Worm (Caenorhabditis elegans) whole organism, L4 larva: Measurements from ENCODE around the gene cgp-1.

ENCODE experiments used
- D1046.2 ChIP-seq: fragments of 200-800 bp; sonication (Bioruptor generic); IDR thresholded peaks from 2 replicates; pipeline ENCODE4 v1.3.6; 2022; ENCODE audit warnings: missing genetic modification characterization, missing compliant biosample characterization
- F49E8.2 ChIP-seq: sonication (generic microtip); optimal IDR thresholded peaks from 2 replicates; lab custom pipeline; 2016; ENCODE audit warnings: missing compliant biosample characterization, mild to moderate bottlenecking, missing genetic modification characterization, borderline replicate concordance
- T20F7.1 ChIP-seq: fragments of 200-800 bp; sonication (Bioruptor generic); optimal IDR thresholded peaks from 2 replicates; lab custom pipeline; 2018; ENCODE audit warnings: mild to moderate bottlenecking, missing genetic modification characterization, missing compliant biosample characterization
- Y5F2A.4 ChIP-seq: fragments of 200-800 bp; sonication (Bioruptor generic); optimal IDR thresholded peaks from 2 replicates; lab custom pipeline; 2018; ENCODE audit warnings: mild to moderate bottlenecking, missing genetic modification characterization, missing compliant biosample characterization
- Y75B8A.6 ChIP-seq: fragments of 200-800 bp; sonication (Bioruptor generic); IDR thresholded peaks from 2 replicates; pipeline ENCODE4 v1.3.6; 2022; ENCODE audit warnings: missing genetic modification reagents, missing genetic modification characterization, missing compliant biosample characterization
- ZK546.5 ChIP-seq, 2 experiments: sonication (generic microtip); optimal IDR thresholded peaks; 2 replicates each; lab custom pipeline; 2017; ENCODE audit warnings: missing biosample characterization in 2 of 2, missing genetic modification characterization in 2 of 2
- aly-2 ChIP-seq: sonication (generic microtip); optimal IDR thresholded peaks from 2 replicates; lab custom pipeline; 2018; ENCODE audit warnings: missing biosample characterization, missing genetic modification characterization
- ama-1 ChIP-seq: fragments of 150-350 bp; optimal IDR thresholded peaks from 2 replicates; lab custom pipeline; 2014; ENCODE audit warnings: inconsistent platforms, mixed read lengths
- attf-4 ChIP-seq: sonication (generic microtip); optimal IDR thresholded peaks from 3 replicates; lab custom pipeline; 2017; ENCODE audit warnings: missing biosample characterization, missing genetic modification characterization
- ceh-20 ChIP-seq: fragments of 200-800 bp; sonication (Bioruptor generic); IDR thresholded peaks from 2 replicates; pipeline ENCODE4 v1.3.6; 2022; ENCODE audit warnings: missing genetic modification reagents, missing genetic modification characterization, missing compliant biosample characterization
- ceh-28 ChIP-seq: fragments of 150-350 bp; optimal IDR thresholded peaks from 2 replicates; lab custom pipeline; 2014; ENCODE audit warnings: missing biosample characterization, missing genetic modification reagents, missing genetic modification characterization
- ceh-32 ChIP-seq: sonication (generic microtip); optimal IDR thresholded peaks from 2 replicates; lab custom pipeline; 2016; ENCODE audit warnings: mild to moderate bottlenecking, missing genetic modification characterization, missing compliant biosample characterization; ENCODE audit not compliant: poor library complexity
- ces-1 ChIP-seq: fragments of 150-350 bp; sonication (generic microtip); optimal IDR thresholded peaks from 4 replicates; lab custom pipeline; 2014; ENCODE audit warnings: missing biosample characterization, missing genetic modification reagents, missing genetic modification characterization
- cey-2 ChIP-seq: sonication (generic microtip); optimal IDR thresholded peaks from 3 replicates; lab custom pipeline; 2017; ENCODE audit warnings: missing genetic modification characterization, mild to moderate bottlenecking, missing compliant biosample characterization, antibody characterized with exemption, borderline replicate concordance; ENCODE audit not compliant: insufficient read depth
- ctbp-1 ChIP-seq: fragments of 200-800 bp; sonication (Bioruptor generic); IDR thresholded peaks from 2 replicates; pipeline ENCODE4 v1.3.6; 2022; ENCODE audit warnings: missing genetic modification reagents, missing genetic modification characterization, missing compliant biosample characterization
- daf-16 ChIP-seq, 3 experiments: sonication (generic microtip); optimal IDR thresholded peaks; 2 replicates each; lab custom pipeline; 2016 to 2017; ENCODE audit warnings: missing genetic modification characterization in 3 of 3, missing genetic modification reagents in 3 of 3, mild to moderate bottlenecking in 2 of 3, missing compliant biosample characterization in 2 of 3, missing biosample characterization in 1 of 3, moderate library complexity in 1 of 3
- dmd-6 ChIP-seq: fragments of 200-800 bp; sonication (Bioruptor generic); IDR thresholded peaks from 2 replicates; pipeline ENCODE4 v1.3.6; 2022; ENCODE audit warnings: missing genetic modification reagents, missing genetic modification characterization, missing compliant biosample characterization
- duxl-1 ChIP-seq: sonication (generic microtip); optimal IDR thresholded peaks from 2 replicates; lab custom pipeline; 2016; ENCODE audit warnings: mild to moderate bottlenecking, missing genetic modification characterization, moderate library complexity, missing compliant biosample characterization; ENCODE audit not compliant: poor library complexity
- dve-1 ChIP-seq: sonication (generic microtip); optimal IDR thresholded peaks from 2 replicates; lab custom pipeline; 2017; ENCODE audit warnings: antibody characterized with exemption, mild to moderate bottlenecking, missing genetic modification characterization, missing compliant biosample characterization; ENCODE audit not compliant: insufficient read depth
- egl-27 ChIP-seq: sonication (generic microtip); optimal IDR thresholded peaks from 3 replicates; lab custom pipeline; 2017; ENCODE audit warnings: missing biosample characterization, missing genetic modification reagents, missing genetic modification characterization
- hif-1 ChIP-seq, 2 experiments: sonication (generic microtip); optimal IDR thresholded peaks; 2 replicates each; lab custom pipeline; 2016 to 2017; ENCODE audit warnings: missing compliant biosample characterization in 2 of 2, missing genetic modification characterization in 2 of 2, missing genetic modification reagents in 2 of 2, missing genotype in 2 of 2, mild to moderate bottlenecking in 1 of 2
- hlh-11 ChIP-seq: fragments of 200-800 bp; sonication (Bioruptor generic); optimal IDR thresholded peaks from 2 replicates; lab custom pipeline; 2018; ENCODE audit warnings: mild to moderate bottlenecking, missing genetic modification characterization, missing compliant biosample characterization
- lin-38 ChIP-seq: fragments of 200-800 bp; sonication (Bioruptor generic); IDR thresholded peaks from 2 replicates; pipeline ENCODE4 v1.3.6; 2022; ENCODE audit warnings: missing genetic modification reagents, missing genetic modification characterization, missing compliant biosample characterization
- lin-39 ChIP-seq: fragments of 150-350 bp; optimal IDR thresholded peaks from 2 replicates; lab custom pipeline; 2014; ENCODE audit warnings: missing biosample characterization, missing genetic modification reagents, missing genetic modification characterization
- lir-3 ChIP-seq: sonication (generic microtip); optimal IDR thresholded peaks from 2 replicates; lab custom pipeline; 2016; ENCODE audit warnings: mild to moderate bottlenecking, missing genetic modification characterization, missing compliant biosample characterization
- madf-9 ChIP-seq: fragments of 200-800 bp; sonication (Bioruptor generic); conservative IDR thresholded peaks from 2 replicates; pipeline ENCODE4 v1.3.6; 2022; ENCODE audit warnings: missing genetic modification reagents, missing genetic modification characterization, missing compliant biosample characterization
- mdl-1 ChIP-seq, 2 experiments: fragments of 150-350 bp in 1 of 2; sonication (generic microtip) in 1 of 2; optimal IDR thresholded peaks; 2 replicates each; lab custom pipeline; 2014 to 2017; ENCODE audit warnings: missing biosample characterization in 2 of 2, missing genetic modification characterization in 2 of 2
- mdt-29 ChIP-seq: fragments of 200-800 bp; sonication (Bioruptor generic); IDR thresholded peaks from 2 replicates; pipeline ENCODE4 v1.3.6; 2022; ENCODE audit warnings: missing genetic modification reagents, missing genetic modification characterization, missing compliant biosample characterization
- mes-2 ChIP-seq: sonication (generic microtip); optimal IDR thresholded peaks from 2 replicates; lab custom pipeline; 2016; ENCODE audit warnings: missing genotype, mild to moderate bottlenecking, missing genetic modification characterization, missing compliant biosample characterization; ENCODE audit not compliant: poor library complexity, severe bottlenecking
- mxl-2 ChIP-seq: fragments of 200-800 bp; sonication (Bioruptor generic); conservative IDR thresholded peaks from 2 replicates; pipeline ENCODE4 v1.3.6; 2022; ENCODE audit warnings: missing genetic modification reagents, missing genetic modification characterization, missing compliant biosample characterization
- nhr-10 ChIP-seq: fragments of 150-350 bp; optimal IDR thresholded peaks from 2 replicates; lab custom pipeline; 2014; ENCODE audit warnings: missing biosample characterization, missing genetic modification characterization
- nhr-102 ChIP-seq: sonication (generic microtip); optimal IDR thresholded peaks from 2 replicates; lab custom pipeline; 2016; ENCODE audit warnings: mild to moderate bottlenecking, missing genetic modification characterization, moderate library complexity, missing compliant biosample characterization
- nhr-11 ChIP-seq: fragments of 150-350 bp; optimal IDR thresholded peaks from 2 replicates; lab custom pipeline; 2014; ENCODE audit warnings: missing biosample characterization, missing genetic modification characterization
- nhr-28 ChIP-seq: fragments of 150-350 bp; optimal IDR thresholded peaks from 2 replicates; lab custom pipeline; 2014; ENCODE audit warnings: missing biosample characterization, missing genetic modification characterization
- nhr-41 ChIP-seq: fragments of 200-800 bp; sonication (Bioruptor generic); IDR thresholded peaks from 2 replicates; pipeline ENCODE4 v1.3.6; 2022; ENCODE audit warnings: missing genetic modification reagents, missing genetic modification characterization, missing compliant biosample characterization
- nhr-42 ChIP-seq: fragments of 200-800 bp; sonication (Bioruptor generic); IDR thresholded peaks from 2 replicates; pipeline ENCODE4 v1.3.6; 2022; ENCODE audit warnings: missing genetic modification characterization, missing compliant biosample characterization
- nhr-6 ChIP-seq: fragments of 150-350 bp; optimal IDR thresholded peaks from 2 replicates; lab custom pipeline; 2014; ENCODE audit warnings: missing biosample characterization, missing genetic modification characterization
- nhr-76 ChIP-seq: fragments of 150-350 bp; optimal IDR thresholded peaks from 2 replicates; lab custom pipeline; 2014; ENCODE audit warnings: missing biosample characterization, missing genetic modification characterization
- pha-4 ChIP-seq, 2 experiments: fragments of 150-350 bp in 1 of 2; fragments of 200-800 bp in 1 of 2; sonication (Bioruptor generic) in 1 of 2; IDR thresholded peaks in 1 of 2; optimal IDR thresholded peaks in 1 of 2; 2 replicates each; pipeline versions ENCODE4 v1.3.6 to Lab custom; 2014 to 2022; ENCODE audit warnings: missing genetic modification characterization in 2 of 2, missing genetic modification reagents in 2 of 2, missing biosample characterization in 1 of 2, missing compliant biosample characterization in 1 of 2
- php-3 ChIP-seq: fragments of 200-800 bp; sonication (Bioruptor generic); IDR thresholded peaks from 2 replicates; pipeline ENCODE4 v1.3.6; 2022; ENCODE audit warnings: missing genetic modification reagents, missing genetic modification characterization, missing compliant biosample characterization
- sdz-12 ChIP-seq: fragments of 200-800 bp; sonication (Bioruptor generic); optimal IDR thresholded peaks from 2 replicates; lab custom pipeline; 2018; ENCODE audit warnings: mild to moderate bottlenecking, missing genetic modification characterization, missing compliant biosample characterization
- set-16 ChIP-seq: fragments of 200-800 bp; sonication (Bioruptor generic); IDR thresholded peaks from 2 replicates; pipeline ENCODE4 v1.3.6; 2022; ENCODE audit warnings: missing genetic modification reagents, missing genetic modification characterization, missing compliant biosample characterization
- skn-1 ChIP-seq: fragments of 150-350 bp; optimal IDR thresholded peaks from 2 replicates; lab custom pipeline; 2014; ENCODE audit warnings: missing biosample characterization, missing genetic modification characterization
- snpc-1.2 ChIP-seq: fragments of 200-800 bp; sonication (Bioruptor generic); IDR thresholded peaks from 2 replicates; pipeline ENCODE4 v1.3.6; 2022; ENCODE audit warnings: missing genetic modification reagents, missing genetic modification characterization, missing compliant biosample characterization
- spr-1 ChIP-seq: sonication (generic microtip); optimal IDR thresholded peaks from 2 replicates; lab custom pipeline; 2016; ENCODE audit warnings: mild to moderate bottlenecking, missing genetic modification characterization, missing compliant biosample characterization
- tra-1 ChIP-seq: fragments of 200-800 bp; sonication (Bioruptor generic); IDR thresholded peaks from 2 replicates; pipeline ENCODE4 v1.3.6; 2022; ENCODE audit warnings: missing genetic modification reagents, missing genetic modification characterization, missing compliant biosample characterization
- unc-39 ChIP-seq: sonication (generic microtip); optimal IDR thresholded peaks from 2 replicates; lab custom pipeline; 2017; ENCODE audit warnings: missing biosample characterization, missing genetic modification characterization
- vab-7 ChIP-seq: fragments of 200-800 bp; sonication (Bioruptor generic); IDR thresholded peaks from 2 replicates; pipeline ENCODE4 v1.3.6; 2022; ENCODE audit warnings: missing genetic modification reagents, missing genetic modification characterization, missing compliant biosample characterization
- zfp-2 ChIP-seq: sonication (generic microtip); optimal IDR thresholded peaks from 2 replicates; lab custom pipeline; 2016; ENCODE audit warnings: mild to moderate bottlenecking, missing genetic modification characterization, missing compliant biosample characterization
- ztf-11 ChIP-seq: fragments of 150-350 bp; optimal IDR thresholded peaks from 2 replicates; lab custom pipeline; 2014; ENCODE audit warnings: missing biosample characterization, missing genetic modification characterization

The cgp-1 gene

DNA sequence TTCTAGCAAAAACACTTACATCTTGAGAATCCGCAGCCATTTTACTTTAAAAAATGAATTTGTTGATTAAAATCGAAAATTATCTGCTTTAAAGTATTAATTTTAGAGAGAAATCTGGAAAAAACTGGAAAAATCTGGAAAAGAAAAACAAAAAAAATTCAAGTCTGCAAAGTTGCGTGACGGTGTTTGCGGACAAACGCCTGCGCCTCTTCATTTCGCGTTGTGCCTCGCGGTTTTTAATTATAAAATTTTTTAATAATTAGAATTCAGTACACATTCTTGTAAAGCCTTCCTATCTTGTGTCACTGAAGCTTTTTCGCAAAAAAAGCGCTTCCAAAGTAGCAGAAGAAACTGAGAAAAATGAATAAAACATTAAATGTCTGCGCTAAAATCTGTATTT lies 4.0 kb upstream of the cgp-1 start, which contains the start of gene W03F9.1 (continued):
- TF ChIP-seq F49E8.2 (tag; lab: Kevin White, UChicago) (peak; percentile 58), ama-1 (no peak), mdl-1 (tag; optimal IDR thresholded peaks at IDR 0.05; lab: Kevin White, UChicago) (no peak), lin-39 (tag; lab: Kevin White, UChicago) (no peak), nhr-10 (tag; lab: Kevin White, UChicago) (no peak), spr-1 (tag; lab: Kevin White, UChicago) (peak; percentile 35), nhr-28 (tag; lab: Kevin White, UChicago) (peak; percentile 20), lin-38 (GFP tag; lab: Robert Waterston, UW) (peak; percentile 68), nhr-42 (GFP tag; lab: Robert Waterston, UW) (no peak), nhr-76 (tag; lab: Kevin White, UChicago) (no peak), mxl-2 (GFP tag; lab: Robert Waterston, UW) (no peak), sdz-12 (GFP tag; lab: Kevin White, UChicago) (no peak), vab-7 (GFP tag; lab: Robert Waterston, UW) (no peak), Y5F2A.4 (GFP tag; lab: Kevin White, UChicago) (no peak), snpc-1.2 (no peak), pha-4 (GFP tag; IDR thresholded peaks at IDR 0.05; lab: Robert Waterston, UW) (0 out of 2 replicates have a peak, but pooled peaks have one; percentile 31), pha-4 (tag; optimal IDR thresholded peaks at IDR 0.05; lab: Kevin White, UChicago) (peak; percentile 60), ceh-32 (tag; lab: Kevin White, UChicago) (no peak), unc-39 (tag; lab: Kevin White, UChicago) (no peak), cey-2 (tag; lab: Kevin White, UChicago) (no peak), madf-9 (GFP tag; lab: Robert Waterston, UW) (no peak), hlh-11 (peak; percentile 47), ztf-11 (tag; lab: Kevin White, UChicago) (no peak), aly-2 (tag; lab: Kevin White, UChicago) (no peak), lir-3 (tag; lab: Kevin White, UChicago) (no peak), nhr-102 (peak; percentile 5), duxl-1 (tag; lab: Kevin White, UChicago) (peak; percentile 58), Y75B8A.6 (GFP tag; lab: Robert Waterston, UW) (no peak), skn-1 (tag; lab: Kevin White, UChicago) (no peak), ZK546.5 (tag; optimal IDR thresholded peaks at IDR 0.05; lab: Kevin White, UChicago) (no peak), attf-4 (no peak), set-16 (GFP tag; lab: Robert Waterston, UW) (no peak), nhr-11 (tag; lab: Kevin White, UChicago) (no peak), dmd-6 (peak; percentile 38), hif-1 (tag; optimal IDR thresholded peaks at IDR 0.05; lab: Kevin White, UChicago) (peak in 1 of 2 experiments; percentile 18), egl-27 (tag; lab: Kevin White, UChicago) (no peak), mdt-29 (GFP tag; lab: Robert Waterston, UW) (peak; percentile 74), ceh-20 (GFP tag; lab: Robert Waterston, UW) (no peak), mes-2 (tag; lab: Kevin White, UChicago) (peak; percentile 70), T20F7.1 (no peak), daf-16 (GFP tag; optimal IDR thresholded peaks at IDR 0.05; lab: Kevin White, UChicago) (peak in 1 of 2 experiments; percentile 71), daf-16 (tag; optimal IDR thresholded peaks at IDR 0.05; lab: Kevin White, UChicago) (peak; percentile 42), ctbp-1 (GFP tag; lab: Robert Waterston, UW) (no peak), zfp-2 (no peak), ces-1 (GFP tag; lab: Kevin White, UChicago) (no peak), nhr-41 (GFP tag; lab: Robert Waterston, UW) (no peak), dve-1 (tag; lab: Kevin White, UChicago) (peak; percentile 68), tra-1 (GFP tag; lab: Robert Waterston, UW) (no peak), nhr-6 (tag; lab: Kevin White, UChicago) (peak; percentile 11), D1046.2 (GFP tag; lab: Robert Waterston, UW) (no peak), ceh-28 (no peak), php-3 (GFP tag; lab: Robert Waterston, UW) (no peak)
